Worm (Caenorhabditis elegans) whole organism, late embryonic: ENCODE data around the gene C34C6.3.
A peak's percentile ranks its signal among the peaks of the same experiment; 100 is the strongest.

ENCODE experiments used
- K09A11.1 ChIP-seq: sonication (generic microtip); optimal IDR thresholded peaks from 2 replicates; lab custom pipeline; 2017; ENCODE audit warnings: antibody characterized with exemption, mild to moderate bottlenecking, missing genetic modification characterization, missing compliant biosample characterization; ENCODE audit not compliant: insufficient read depth
- Y22D7AL.16 ChIP-seq: sonication (generic microtip); optimal IDR thresholded peaks from 2 replicates; lab custom pipeline; 2016; ENCODE audit warnings: missing genetic modification characterization, missing compliant biosample characterization
- ahr-1 ChIP-seq: sonication (generic microtip); optimal IDR thresholded peaks from 2 replicates; lab custom pipeline; 2016; ENCODE audit warnings: missing genetic modification characterization, missing compliant biosample characterization
- ceh-14 ChIP-seq: sonication (generic microtip); optimal IDR thresholded peaks from 2 replicates; lab custom pipeline; 2016; ENCODE audit warnings: missing genotype, missing genetic modification characterization, missing compliant biosample characterization
- ceh-19 ChIP-seq: fragments of 200-800 bp; sonication (Bioruptor generic); optimal IDR thresholded peaks from 2 replicates; lab custom pipeline; 2018; ENCODE audit warnings: mild to moderate bottlenecking, missing genetic modification characterization, missing compliant biosample characterization
- ceh-2 ChIP-seq: sonication (generic microtip); optimal IDR thresholded peaks from 2 replicates; lab custom pipeline; 2016; ENCODE audit warnings: missing genotype, missing genetic modification characterization, missing compliant biosample characterization
- ceh-22 ChIP-seq: sonication (generic microtip); optimal IDR thresholded peaks from 2 replicates; lab custom pipeline; 2017; ENCODE audit warnings: missing biosample characterization, missing genetic modification characterization
- ceh-48 ChIP-seq: sonication (generic microtip); optimal IDR thresholded peaks from 2 replicates; lab custom pipeline; 2016; ENCODE audit warnings: missing genetic modification characterization, inconsistent platforms, missing compliant biosample characterization
- ceh-6 ChIP-seq: fragments of 200-800 bp; sonication (Bioruptor generic); optimal IDR thresholded peaks from 2 replicates; lab custom pipeline; 2018; ENCODE audit warnings: mild to moderate bottlenecking, missing genetic modification characterization, missing compliant biosample characterization
- ceh-9 ChIP-seq: sonication (generic microtip); optimal IDR thresholded peaks from 2 replicates; lab custom pipeline; 2016; ENCODE audit warnings: mild to moderate bottlenecking, missing genetic modification characterization, inconsistent platforms, missing compliant biosample characterization
- che-1 ChIP-seq: sonication (generic microtip); optimal IDR thresholded peaks from 2 replicates; lab custom pipeline; 2016; ENCODE audit warnings: mild to moderate bottlenecking, missing genetic modification characterization, missing compliant biosample characterization
- elt-2 ChIP-seq: sonication (generic microtip); optimal IDR thresholded peaks from 2 replicates; lab custom pipeline; 2016; ENCODE audit warnings: missing genetic modification reagents, missing genetic modification characterization, missing compliant biosample characterization
- elt-4 ChIP-seq: sonication (generic microtip); optimal IDR thresholded peaks from 2 replicates; lab custom pipeline; 2016; ENCODE audit warnings: missing genetic modification characterization, missing compliant biosample characterization
- eyg-1 ChIP-seq: sonication (generic microtip); optimal IDR thresholded peaks from 2 replicates; lab custom pipeline; 2016; ENCODE audit warnings: missing genotype, missing genetic modification characterization, missing compliant biosample characterization
- gmeb-2 ChIP-seq: sonication (generic microtip); optimal IDR thresholded peaks from 2 replicates; lab custom pipeline; 2016; ENCODE audit warnings: missing genetic modification characterization, inconsistent platforms, missing compliant biosample characterization
- hlh-13 ChIP-seq: fragments of 200-800 bp; sonication (Bioruptor generic); optimal IDR thresholded peaks from 2 replicates; lab custom pipeline; 2018; ENCODE audit warnings: mild to moderate bottlenecking, missing genetic modification characterization, missing compliant biosample characterization
- hlh-30 ChIP-seq: sonication (generic microtip); optimal IDR thresholded peaks from 2 replicates; lab custom pipeline; 2017; ENCODE audit warnings: antibody characterized with exemption, missing genetic modification characterization, missing compliant biosample characterization; ENCODE audit not compliant: insufficient read depth
- hlh-6 ChIP-seq: sonication (generic microtip); optimal IDR thresholded peaks from 2 replicates; lab custom pipeline; 2016; ENCODE audit warnings: missing genotype, missing genetic modification characterization, missing compliant biosample characterization
- lim-6 ChIP-seq: sonication (generic microtip); optimal IDR thresholded peaks from 2 replicates; lab custom pipeline; 2016; ENCODE audit warnings: missing genetic modification characterization, missing compliant biosample characterization
- lin-11 ChIP-seq: fragments of 200-800 bp; sonication (Bioruptor generic); optimal IDR thresholded peaks from 2 replicates; lab custom pipeline; 2018; ENCODE audit warnings: mild to moderate bottlenecking, missing genetic modification characterization, missing compliant biosample characterization
- madf-2 ChIP-seq: sonication (generic microtip); optimal IDR thresholded peaks from 2 replicates; lab custom pipeline; 2017; ENCODE audit warnings: missing genetic modification characterization, missing compliant biosample characterization
- mec-3 ChIP-seq: sonication (generic microtip); optimal IDR thresholded peaks from 2 replicates; lab custom pipeline; 2016; ENCODE audit warnings: borderline replicate concordance, missing genetic modification characterization, missing compliant biosample characterization
- nhr-11 ChIP-seq: fragments of 150-350 bp; optimal IDR thresholded peaks from 2 replicates; lab custom pipeline; 2014; ENCODE audit warnings: missing biosample characterization, missing genetic modification characterization
- nhr-232 ChIP-seq: sonication (generic microtip); optimal IDR thresholded peaks from 2 replicates; lab custom pipeline; 2016; ENCODE audit warnings: missing genetic modification characterization, missing compliant biosample characterization
- pag-3 ChIP-seq: sonication (generic microtip); optimal IDR thresholded peaks from 2 replicates; lab custom pipeline; 2016; ENCODE audit warnings: missing compliant biosample characterization, missing genetic modification characterization, borderline replicate concordance
- pha-2 ChIP-seq: sonication (generic microtip); optimal IDR thresholded peaks from 2 replicates; lab custom pipeline; 2017; ENCODE audit warnings: mild to moderate bottlenecking, missing genetic modification characterization, missing compliant biosample characterization
- pqm-1 ChIP-seq: sonication (generic microtip); optimal IDR thresholded peaks from 2 replicates; lab custom pipeline; 2016; ENCODE audit warnings: missing genetic modification characterization, missing compliant biosample characterization
- ref-2 ChIP-seq: sonication (generic microtip); optimal IDR thresholded peaks from 2 replicates; lab custom pipeline; 2016; ENCODE audit warnings: missing genetic modification characterization, missing compliant biosample characterization
- syd-9 ChIP-seq: sonication (generic microtip); optimal IDR thresholded peaks from 2 replicates; lab custom pipeline; 2016; ENCODE audit warnings: mild to moderate bottlenecking, missing genetic modification characterization, moderate library complexity, missing compliant biosample characterization
- tbx-2 ChIP-seq: sonication (generic microtip); optimal IDR thresholded peaks from 2 replicates; lab custom pipeline; 2016; ENCODE audit warnings: missing genetic modification characterization, missing compliant biosample characterization
- tbx-7 ChIP-seq: sonication (generic microtip); optimal IDR thresholded peaks from 2 replicates; lab custom pipeline; 2016; ENCODE audit warnings: missing genotype, missing genetic modification characterization, missing compliant biosample characterization
- ttx-3 ChIP-seq: sonication (generic microtip); optimal IDR thresholded peaks from 2 replicates; lab custom pipeline; 2016; ENCODE audit warnings: missing genetic modification reagents, missing genetic modification characterization, missing compliant biosample characterization
- unc-3 ChIP-seq, 2 experiments: fragments of 200-800 bp in 1 of 2; sonication (Bioruptor generic) in 1 of 2; sonication (generic microtip) in 1 of 2; conservative IDR thresholded peaks in 1 of 2; optimal IDR thresholded peaks in 1 of 2; 2 replicates each; pipeline versions ENCODE4 v1.3.6 to Lab custom; 2016 to 2022; ENCODE audit warnings: missing compliant biosample characterization in 2 of 2, missing genetic modification characterization in 2 of 2, missing genetic modification reagents in 1 of 2
- unc-86 ChIP-seq: sonication (generic microtip); optimal IDR thresholded peaks from 2 replicates; lab custom pipeline; 2016; ENCODE audit warnings: missing genetic modification characterization, missing compliant biosample characterization
- zip-5 ChIP-seq: sonication (generic microtip); optimal IDR thresholded peaks from 2 replicates; lab custom pipeline; 2016; ENCODE audit warnings: missing genetic modification characterization, missing compliant biosample characterization
- ztf-16 ChIP-seq: sonication (generic microtip); optimal IDR thresholded peaks from 2 replicates; lab custom pipeline; 2017; ENCODE audit warnings: missing genetic modification characterization, missing compliant biosample characterization

C34C6.3 gene

DNA sequence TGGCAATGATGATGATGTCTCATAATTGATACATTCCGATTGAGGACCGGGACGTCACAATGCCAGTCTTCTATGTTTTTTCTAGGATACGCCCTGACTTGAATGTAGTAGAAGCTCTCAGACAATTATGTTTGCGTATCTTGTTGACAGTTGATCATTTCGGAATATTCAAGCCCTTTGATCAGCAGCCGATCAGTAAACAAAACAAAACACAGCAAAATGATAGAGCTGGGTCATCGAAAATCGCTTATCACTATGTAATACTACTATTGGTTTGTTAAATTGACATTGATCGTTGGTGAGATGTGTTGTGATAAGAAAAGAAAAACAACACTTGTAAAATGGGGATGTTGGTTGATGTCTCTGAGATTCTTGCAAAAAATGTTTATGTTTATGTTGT, 46.5 kb downstream of the C34C6.3 start:
- no peak for TF ChIP-seq pqm-1 (tag; lab: Kevin White, UChicago)
- TF ChIP-seq elt-2 (tag; lab: Kevin White, UChicago), result peak; percentile 23

DNA sequence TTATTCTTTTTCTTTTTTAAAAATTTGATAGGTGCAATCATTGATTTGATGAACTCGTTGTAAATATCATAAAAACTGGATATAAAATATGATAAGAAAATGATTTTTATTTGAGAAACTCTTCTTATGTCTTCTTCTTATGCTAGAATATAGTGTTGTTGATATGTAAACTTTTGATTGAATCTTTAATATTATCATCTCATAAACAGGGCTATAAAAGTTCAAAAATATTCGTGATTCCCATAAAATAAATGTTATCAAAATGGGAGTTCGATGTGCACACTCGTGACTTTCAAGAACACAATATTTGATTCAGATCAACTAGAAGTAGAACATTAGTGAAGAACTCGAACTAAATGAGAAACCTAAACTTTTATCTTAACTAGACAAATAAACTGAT, 47.2 kb downstream of the C34C6.3 start:
- no peak for TF ChIP-seq lim-6 (tag; lab: Kevin White, UChicago)
- no peak for TF ChIP-seq ceh-19
- TF ChIP-seq K09A11.1 (tag; lab: Kevin White, UChicago), result no peak
- no peak for TF ChIP-seq nhr-232 (tag; lab: Kevin White, UChicago)
- no peak for TF ChIP-seq ceh-48 (tag; lab: Kevin White, UChicago)
- no peak for TF ChIP-seq tbx-2 (tag; lab: Kevin White, UChicago)
- no peak for TF ChIP-seq nhr-11 (tag; lab: Kevin White, UChicago)
- no peak for TF ChIP-seq eyg-1 (tag; lab: Kevin White, UChicago)
- no peak for TF ChIP-seq gmeb-2 (tag; lab: Kevin White, UChicago)
- no peak for TF ChIP-seq hlh-13 (GFP tag; lab: Kevin White, UChicago)
- TF ChIP-seq unc-3 (GFP tag; conservative IDR thresholded peaks at IDR 0.05; lab: Robert Waterston, UW), result no peak
- no peak for TF ChIP-seq unc-3 (tag; optimal IDR thresholded peaks at IDR 0.05; lab: Kevin White, UChicago)
- no peak for TF ChIP-seq ceh-22 (tag; lab: Kevin White, UChicago)
- TF ChIP-seq madf-2 (tag; lab: Kevin White, UChicago), result no peak
- no peak for TF ChIP-seq ceh-9 (tag; lab: Kevin White, UChicago)
- no peak for TF ChIP-seq ttx-3 (tag; lab: Kevin White, UChicago)
- TF ChIP-seq ahr-1, result no peak
- no peak for TF ChIP-seq pha-2 (tag; lab: Kevin White, UChicago)
- TF ChIP-seq che-1 (tag; lab: Kevin White, UChicago), result no peak
- TF ChIP-seq Y22D7AL.16 (tag; lab: Kevin White, UChicago), result no peak
- TF ChIP-seq pag-3 (tag; lab: Kevin White, UChicago), result no peak

DNA sequence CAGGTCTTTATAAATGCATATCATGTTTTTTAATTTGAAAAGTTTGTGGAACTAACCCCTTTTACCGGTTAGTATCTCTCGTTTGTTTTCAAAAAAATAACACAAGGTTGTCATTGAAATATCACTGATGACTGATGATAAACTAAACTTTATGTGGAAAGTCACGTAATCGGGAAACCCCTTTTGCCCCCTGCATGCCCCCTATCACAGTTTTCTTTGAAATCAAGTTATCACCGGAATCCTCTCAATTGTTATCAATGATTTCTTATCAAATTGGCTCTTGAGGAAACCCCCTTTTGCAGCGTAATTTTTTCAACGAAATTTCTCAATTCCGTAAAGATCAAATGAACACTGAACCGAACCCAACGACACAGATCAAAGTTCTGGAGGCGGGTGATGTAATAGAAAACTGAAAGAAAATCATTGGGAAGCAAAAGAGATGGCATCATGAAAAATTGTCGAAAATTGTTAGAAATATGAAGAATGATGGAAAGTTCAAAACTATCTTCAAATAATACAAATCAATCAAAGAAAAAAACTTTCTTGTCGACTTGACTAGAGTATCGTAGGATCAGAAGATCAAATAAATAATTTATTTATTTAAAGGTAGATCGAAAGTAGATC, 48.7 kb downstream of the C34C6.3 start:
- no peak for TF ChIP-seq mec-3 (tag; lab: Kevin White, UChicago)
- TF ChIP-seq syd-9 (tag; lab: Kevin White, UChicago), result no peak
- TF ChIP-seq nhr-232 (tag; lab: Kevin White, UChicago), result no peak
- peak; percentile 95 for TF ChIP-seq elt-2 (tag; lab: Kevin White, UChicago)

DNA sequence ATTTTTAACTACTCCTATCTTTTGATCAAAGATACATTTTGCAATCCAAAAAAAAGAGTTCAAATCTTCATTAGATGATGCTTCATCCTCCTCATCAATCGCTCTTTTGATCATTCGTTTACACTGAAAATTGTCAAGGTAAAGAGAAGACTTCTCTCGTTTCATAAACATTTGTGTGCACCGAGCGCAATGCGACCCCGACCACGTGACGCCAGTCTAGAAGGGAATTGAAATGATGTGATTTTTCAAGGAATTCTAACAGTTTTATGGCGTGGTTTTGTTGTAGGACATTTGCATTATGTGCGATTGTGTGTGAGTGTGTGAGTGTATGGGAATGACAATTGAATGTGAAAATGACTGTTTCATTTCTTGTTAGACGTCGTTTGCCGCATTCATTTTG, 49.6 kb downstream of the C34C6.3 start:
- TF ChIP-seq unc-86 (tag; lab: Kevin White, UChicago), result no peak
- TF ChIP-seq hlh-30, result peak; percentile 35
- no peak for TF ChIP-seq ceh-2 (tag; lab: Kevin White, UChicago)
- TF ChIP-seq, all 69 proteins: peak for 1

DNA sequence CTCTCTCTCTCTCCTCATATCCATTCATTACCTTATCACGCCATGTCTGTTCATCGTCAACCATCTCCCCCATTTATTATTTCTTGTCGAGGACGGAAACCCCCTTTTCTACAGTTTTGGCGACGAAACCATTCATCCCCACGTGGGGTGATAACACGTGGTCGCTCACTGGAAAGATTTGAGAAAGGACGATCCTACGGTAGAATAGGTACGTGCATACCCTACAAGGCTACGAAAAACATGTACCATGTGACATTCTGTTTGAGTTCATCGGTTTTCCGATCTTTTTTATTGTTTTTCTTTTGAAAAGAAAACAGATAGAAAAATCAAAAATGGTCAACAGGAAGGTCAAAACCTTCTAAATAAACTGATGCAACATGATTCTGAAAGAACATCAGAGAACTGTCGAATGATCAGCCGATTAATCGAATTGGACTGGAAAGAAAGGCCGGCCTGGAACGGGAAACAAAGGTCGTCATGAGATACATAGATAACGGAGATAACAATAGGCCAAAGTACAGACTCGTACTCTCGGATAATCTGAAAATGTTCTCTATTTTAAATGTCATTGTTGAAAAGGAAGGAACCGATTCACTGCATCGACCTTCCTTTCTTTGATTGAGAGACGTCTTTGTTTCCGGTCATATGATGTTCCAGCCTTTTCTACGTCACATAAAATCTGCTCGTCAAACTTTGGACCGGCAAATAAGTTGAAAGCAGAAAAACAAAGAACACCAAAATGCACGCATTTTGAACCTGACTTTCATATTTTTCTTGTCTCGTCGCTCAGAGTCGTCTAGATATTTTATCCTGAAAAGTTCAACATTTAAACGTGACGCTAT, 50.5 kb downstream of the C34C6.3 start:
- TF ChIP-seq ref-2 (tag; lab: Kevin White, UChicago) (no peak), ceh-14 (tag; lab: Kevin White, UChicago) (no peak), elt-2 (tag; lab: Kevin White, UChicago) (no peak), lin-11 (tag; lab: Kevin White, UChicago) (no peak), tbx-7 (no peak), hlh-6 (no peak), zip-5 (tag; lab: Kevin White, UChicago) (no peak), ceh-6 (no peak), elt-4 (tag; lab: Kevin White, UChicago) (no peak), syd-9 (tag; lab: Kevin White, UChicago) (no peak), ceh-48 (tag; lab: Kevin White, UChicago) (no peak), ztf-16 (no peak), unc-86 (tag; lab: Kevin White, UChicago) (no peak)
